Worm (Caenorhabditis elegans): ENCODE results near the gene fipr-20.

DNA sequence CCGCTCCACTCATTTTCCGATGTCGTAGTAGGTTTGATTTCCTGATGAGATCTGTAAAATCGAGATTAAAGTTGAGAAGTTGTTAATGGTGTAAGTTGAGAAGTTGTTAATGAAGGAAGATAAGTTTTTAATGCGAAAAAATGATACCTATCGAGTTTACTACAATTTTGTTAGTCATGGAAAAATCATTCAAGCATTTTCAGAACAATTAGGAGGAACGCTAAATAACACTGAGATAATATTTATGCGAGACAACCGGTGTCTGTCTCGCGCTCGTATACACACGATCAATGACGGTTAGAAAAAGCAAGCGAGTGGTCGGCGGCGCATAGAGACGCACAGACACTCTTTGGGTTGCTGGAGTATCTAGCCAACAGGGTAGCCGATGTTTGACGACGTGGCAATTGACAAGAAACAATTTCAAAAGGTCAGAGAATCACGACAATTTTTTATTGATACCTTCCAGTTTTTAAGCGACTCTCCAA is 35.6 kb upstream of the fipr-20 start, which contains the start of gene cgh-1:
- no peak for TF ChIP-seq lin-11 (tag; optimal IDR thresholded peaks at IDR 0.05)
- no peak for TF ChIP-seq nhr-23 (tag; optimal IDR thresholded peaks at IDR 0.05)
- TF ChIP-seq ZK546.5 (tag; optimal IDR thresholded peaks at IDR 0.05), result no peak
- TF ChIP-seq lsy-2 (tag; optimal IDR thresholded peaks at IDR 0.05), result no peak
- TF ChIP-seq lin-13 (GFP tag; optimal IDR thresholded peaks at IDR 0.05), result no peak
- no peak for TF ChIP-seq nhr-77 (tag; optimal IDR thresholded peaks at IDR 0.05)
- no peak for TF ChIP-seq unc-39 (tag; optimal IDR thresholded peaks at IDR 0.05)
- no peak for TF ChIP-seq fos-1 (tag; optimal IDR thresholded peaks at IDR 0.05)
- no peak for TF ChIP-seq nhr-25 (tag; optimal IDR thresholded peaks at IDR 0.05)
- no peak for TF ChIP-seq nhr-10 (tag; optimal IDR thresholded peaks at IDR 0.05)
- TF ChIP-seq alr-1 (tag; optimal IDR thresholded peaks at IDR 0.05), result no peak
- TF ChIP-seq ceh-82 (tag; optimal IDR thresholded peaks at IDR 0.05), result no peak
